Worm (Caenorhabditis elegans) whole organism, L4 larva: Measurements from ENCODE around the gene srw-77.

ENCODE experiments used
- D1046.2 ChIP-seq: fragments of 200-800 bp; sonication (Bioruptor generic); IDR thresholded peaks from 2 replicates; pipeline ENCODE4 v1.3.6; 2022; ENCODE audit warnings: missing genetic modification characterization, missing compliant biosample characterization
- F37D6.2 ChIP-seq: sonication (generic microtip); optimal IDR thresholded peaks from 2 replicates; lab custom pipeline; 2016; ENCODE audit warnings: mild to moderate bottlenecking, missing genetic modification characterization, missing compliant biosample characterization
- F49E8.2 ChIP-seq: sonication (generic microtip); optimal IDR thresholded peaks from 2 replicates; lab custom pipeline; 2016; ENCODE audit warnings: missing compliant biosample characterization, mild to moderate bottlenecking, missing genetic modification characterization, borderline replicate concordance
- Y48G9A.11 ChIP-seq: fragments of 200-800 bp; sonication (Bioruptor generic); IDR thresholded peaks from 2 replicates; pipeline ENCODE4 v1.3.6; 2022; ENCODE audit warnings: missing genetic modification reagents, missing genetic modification characterization, missing compliant biosample characterization
- Y5F2A.4 ChIP-seq: fragments of 200-800 bp; sonication (Bioruptor generic); optimal IDR thresholded peaks from 2 replicates; lab custom pipeline; 2018; ENCODE audit warnings: mild to moderate bottlenecking, missing genetic modification characterization, missing compliant biosample characterization
- ZK337.2 ChIP-seq: fragments of 200-800 bp; sonication (Bioruptor generic); IDR thresholded peaks from 2 replicates; pipeline ENCODE4 v1.3.6; 2022; ENCODE audit warnings: missing genetic modification reagents, missing genetic modification characterization, missing compliant biosample characterization
- attf-4 ChIP-seq: sonication (generic microtip); optimal IDR thresholded peaks from 3 replicates; lab custom pipeline; 2017; ENCODE audit warnings: missing biosample characterization, missing genetic modification characterization
- ceh-28 ChIP-seq: fragments of 150-350 bp; optimal IDR thresholded peaks from 2 replicates; lab custom pipeline; 2014; ENCODE audit warnings: missing biosample characterization, missing genetic modification reagents, missing genetic modification characterization
- ceh-62 ChIP-seq: sonication (generic microtip); optimal IDR thresholded peaks from 2 replicates; lab custom pipeline; 2017; ENCODE audit warnings: missing biosample characterization, missing genetic modification characterization
- ceh-82 ChIP-seq: sonication (generic microtip); optimal IDR thresholded peaks from 2 replicates; lab custom pipeline; 2017; ENCODE audit warnings: missing biosample characterization, missing genetic modification characterization
- ces-1 ChIP-seq: fragments of 150-350 bp; sonication (generic microtip); optimal IDR thresholded peaks from 4 replicates; lab custom pipeline; 2014; ENCODE audit warnings: missing biosample characterization, missing genetic modification reagents, missing genetic modification characterization
- daf-12 ChIP-seq: fragments of 150-350 bp; optimal IDR thresholded peaks from 2 replicates; lab custom pipeline; 2014; ENCODE audit warnings: missing biosample characterization, missing genetic modification reagents, missing genetic modification characterization
- daf-16 ChIP-seq, 3 experiments: sonication (generic microtip); optimal IDR thresholded peaks; 2 replicates each; lab custom pipeline; 2016 to 2017; ENCODE audit warnings: missing genetic modification characterization in 3 of 3, missing genetic modification reagents in 3 of 3, mild to moderate bottlenecking in 2 of 3, missing compliant biosample characterization in 2 of 3, missing biosample characterization in 1 of 3, moderate library complexity in 1 of 3
- daf-8 ChIP-seq: fragments of 200-800 bp; sonication (Bioruptor generic); IDR thresholded peaks from 2 replicates; pipeline ENCODE4 v1.3.6; 2022; ENCODE audit warnings: missing genetic modification characterization, missing compliant biosample characterization
- dmd-9 ChIP-seq: fragments of 200-800 bp; sonication (Bioruptor generic); IDR thresholded peaks from 2 replicates; pipeline ENCODE4 v1.3.6; 2022; ENCODE audit warnings: missing genetic modification reagents, missing genetic modification characterization, missing compliant biosample characterization
- dpl-1 ChIP-seq: fragments of 150-350 bp; optimal IDR thresholded peaks from 2 replicates; lab custom pipeline; 2014; ENCODE audit warnings: missing biosample characterization, missing genetic modification reagents, missing genetic modification characterization
- dve-1 ChIP-seq: sonication (generic microtip); optimal IDR thresholded peaks from 2 replicates; lab custom pipeline; 2017; ENCODE audit warnings: antibody characterized with exemption, mild to moderate bottlenecking, missing genetic modification characterization, missing compliant biosample characterization; ENCODE audit not compliant: insufficient read depth
- fkh-10 ChIP-seq: fragments of 150-350 bp; optimal IDR thresholded peaks from 2 replicates; lab custom pipeline; 2014; ENCODE audit warnings: missing biosample characterization, missing genetic modification reagents, missing genetic modification characterization
- gei-8 ChIP-seq: fragments of 200-800 bp; sonication (Bioruptor generic); optimal IDR thresholded peaks from 2 replicates; lab custom pipeline; 2018; ENCODE audit warnings: mild to moderate bottlenecking, missing genetic modification characterization, missing compliant biosample characterization
- lin-15B ChIP-seq: fragments of 150-350 bp; sonication (generic microtip); optimal IDR thresholded peaks from 3 replicates; lab custom pipeline; 2014; ENCODE audit warnings: missing biosample characterization, missing genetic modification characterization
- lin-29 ChIP-seq: fragments of 200-800 bp; sonication (Bioruptor generic); IDR thresholded peaks from 2 replicates; pipeline ENCODE4 v1.3.6; 2022; ENCODE audit warnings: missing genetic modification reagents, missing genetic modification characterization, missing compliant biosample characterization
- lin-38 ChIP-seq: fragments of 200-800 bp; sonication (Bioruptor generic); IDR thresholded peaks from 2 replicates; pipeline ENCODE4 v1.3.6; 2022; ENCODE audit warnings: missing genetic modification reagents, missing genetic modification characterization, missing compliant biosample characterization
- lsy-2 ChIP-seq, 2 experiments: fragments of 150-350 bp in 1 of 2; sonication (generic microtip) in 1 of 2; optimal IDR thresholded peaks; 2 replicates each; lab custom pipeline; 2014 to 2017; ENCODE audit warnings: missing biosample characterization in 2 of 2, missing genetic modification characterization in 2 of 2
- madf-9 ChIP-seq: fragments of 200-800 bp; sonication (Bioruptor generic); conservative IDR thresholded peaks from 2 replicates; pipeline ENCODE4 v1.3.6; 2022; ENCODE audit warnings: missing genetic modification reagents, missing genetic modification characterization, missing compliant biosample characterization
- mdt-29 ChIP-seq: fragments of 200-800 bp; sonication (Bioruptor generic); IDR thresholded peaks from 2 replicates; pipeline ENCODE4 v1.3.6; 2022; ENCODE audit warnings: missing genetic modification reagents, missing genetic modification characterization, missing compliant biosample characterization
- mep-1 ChIP-seq: fragments of 150-350 bp; sonication (generic microtip); optimal IDR thresholded peaks from 3 replicates; lab custom pipeline; 2014; ENCODE audit warnings: missing biosample characterization, missing genetic modification characterization
- mes-2 ChIP-seq: sonication (generic microtip); optimal IDR thresholded peaks from 2 replicates; lab custom pipeline; 2016; ENCODE audit warnings: missing genotype, mild to moderate bottlenecking, missing genetic modification characterization, missing compliant biosample characterization; ENCODE audit not compliant: poor library complexity, severe bottlenecking
- mxl-3 ChIP-seq: fragments of 200-800 bp; sonication (Bioruptor generic); optimal IDR thresholded peaks from 2 replicates; lab custom pipeline; 2018; ENCODE audit warnings: mild to moderate bottlenecking, missing genetic modification characterization, missing compliant biosample characterization
- nhr-102 ChIP-seq: sonication (generic microtip); optimal IDR thresholded peaks from 2 replicates; lab custom pipeline; 2016; ENCODE audit warnings: mild to moderate bottlenecking, missing genetic modification characterization, moderate library complexity, missing compliant biosample characterization
- nhr-11 ChIP-seq: fragments of 150-350 bp; optimal IDR thresholded peaks from 2 replicates; lab custom pipeline; 2014; ENCODE audit warnings: missing biosample characterization, missing genetic modification characterization
- nhr-111 ChIP-seq: fragments of 200-800 bp; sonication (Bioruptor generic); optimal IDR thresholded peaks from 2 replicates; lab custom pipeline; 2018; ENCODE audit warnings: mild to moderate bottlenecking, missing genetic modification characterization, missing compliant biosample characterization
- nhr-25 ChIP-seq: sonication (generic microtip); optimal IDR thresholded peaks from 2 replicates; lab custom pipeline; 2017; ENCODE audit warnings: missing genetic modification characterization, mild to moderate bottlenecking, missing compliant biosample characterization, antibody characterized with exemption, moderate library complexity, borderline replicate concordance; ENCODE audit not compliant: insufficient read depth
- nhr-41 ChIP-seq: fragments of 200-800 bp; sonication (Bioruptor generic); IDR thresholded peaks from 2 replicates; pipeline ENCODE4 v1.3.6; 2022; ENCODE audit warnings: missing genetic modification reagents, missing genetic modification characterization, missing compliant biosample characterization
- nhr-42 ChIP-seq: fragments of 200-800 bp; sonication (Bioruptor generic); IDR thresholded peaks from 2 replicates; pipeline ENCODE4 v1.3.6; 2022; ENCODE audit warnings: missing genetic modification characterization, missing compliant biosample characterization
- nhr-77 ChIP-seq: fragments of 150-350 bp; optimal IDR thresholded peaks from 2 replicates; lab custom pipeline; 2014; ENCODE audit warnings: missing biosample characterization, missing genetic modification characterization
- pha-4 ChIP-seq, 2 experiments: fragments of 150-350 bp in 1 of 2; fragments of 200-800 bp in 1 of 2; sonication (Bioruptor generic) in 1 of 2; IDR thresholded peaks in 1 of 2; optimal IDR thresholded peaks in 1 of 2; 2 replicates each; pipeline versions ENCODE4 v1.3.6 to Lab custom; 2014 to 2022; ENCODE audit warnings: missing genetic modification characterization in 2 of 2, missing genetic modification reagents in 2 of 2, missing biosample characterization in 1 of 2, missing compliant biosample characterization in 1 of 2
- pqm-1 ChIP-seq: sonication (generic microtip); optimal IDR thresholded peaks from 2 replicates; lab custom pipeline; 2017; ENCODE audit warnings: missing biosample characterization, missing genetic modification characterization
- saeg-2 ChIP-seq: fragments of 200-800 bp; sonication (Bioruptor generic); IDR thresholded peaks from 2 replicates; pipeline ENCODE4 v1.3.6; 2022; ENCODE audit warnings: missing genetic modification reagents, missing genetic modification characterization, missing compliant biosample characterization
- skn-1 ChIP-seq: fragments of 150-350 bp; optimal IDR thresholded peaks from 2 replicates; lab custom pipeline; 2014; ENCODE audit warnings: missing biosample characterization, missing genetic modification characterization
- snpc-1.2 ChIP-seq: fragments of 200-800 bp; sonication (Bioruptor generic); IDR thresholded peaks from 2 replicates; pipeline ENCODE4 v1.3.6; 2022; ENCODE audit warnings: missing genetic modification reagents, missing genetic modification characterization, missing compliant biosample characterization
- snpc-4 ChIP-seq: fragments of 150-350 bp; optimal IDR thresholded peaks from 2 replicates; lab custom pipeline; 2014; ENCODE audit warnings: missing biosample characterization, missing genetic modification characterization
- spr-1 ChIP-seq: sonication (generic microtip); optimal IDR thresholded peaks from 2 replicates; lab custom pipeline; 2016; ENCODE audit warnings: mild to moderate bottlenecking, missing genetic modification characterization, missing compliant biosample characterization
- spr-3 ChIP-seq: fragments of 200-800 bp; sonication (Bioruptor generic); optimal IDR thresholded peaks from 2 replicates; lab custom pipeline; 2018; ENCODE audit warnings: mild to moderate bottlenecking, missing genetic modification characterization, missing compliant biosample characterization
- tag-97 ChIP-seq: fragments of 200-800 bp; sonication (Bioruptor generic); IDR thresholded peaks from 2 replicates; pipeline ENCODE4 v1.3.6; 2022; ENCODE audit warnings: missing genetic modification characterization, missing compliant biosample characterization
- tra-1 ChIP-seq: fragments of 200-800 bp; sonication (Bioruptor generic); IDR thresholded peaks from 2 replicates; pipeline ENCODE4 v1.3.6; 2022; ENCODE audit warnings: missing genetic modification reagents, missing genetic modification characterization, missing compliant biosample characterization
- unc-62 ChIP-seq, 3 experiments: fragments of 150-350 bp in 1 of 3; sonication (generic microtip); optimal IDR thresholded peaks in 2 of 3; peaks in 1 of 3; 1 replicate in 1 of 3; 2 replicates in 2 of 3; lab custom pipeline; 2014 to 2017; ENCODE audit warnings: missing biosample characterization in 3 of 3, missing genetic modification characterization in 3 of 3, missing genetic modification reagents in 3 of 3, missing genotype in 1 of 3
- ztf-7 ChIP-seq: fragments of 150-350 bp; optimal IDR thresholded peaks from 2 replicates; lab custom pipeline; 2014; ENCODE audit warnings: missing biosample characterization, missing genetic modification characterization

The srw-77 gene

DNA sequence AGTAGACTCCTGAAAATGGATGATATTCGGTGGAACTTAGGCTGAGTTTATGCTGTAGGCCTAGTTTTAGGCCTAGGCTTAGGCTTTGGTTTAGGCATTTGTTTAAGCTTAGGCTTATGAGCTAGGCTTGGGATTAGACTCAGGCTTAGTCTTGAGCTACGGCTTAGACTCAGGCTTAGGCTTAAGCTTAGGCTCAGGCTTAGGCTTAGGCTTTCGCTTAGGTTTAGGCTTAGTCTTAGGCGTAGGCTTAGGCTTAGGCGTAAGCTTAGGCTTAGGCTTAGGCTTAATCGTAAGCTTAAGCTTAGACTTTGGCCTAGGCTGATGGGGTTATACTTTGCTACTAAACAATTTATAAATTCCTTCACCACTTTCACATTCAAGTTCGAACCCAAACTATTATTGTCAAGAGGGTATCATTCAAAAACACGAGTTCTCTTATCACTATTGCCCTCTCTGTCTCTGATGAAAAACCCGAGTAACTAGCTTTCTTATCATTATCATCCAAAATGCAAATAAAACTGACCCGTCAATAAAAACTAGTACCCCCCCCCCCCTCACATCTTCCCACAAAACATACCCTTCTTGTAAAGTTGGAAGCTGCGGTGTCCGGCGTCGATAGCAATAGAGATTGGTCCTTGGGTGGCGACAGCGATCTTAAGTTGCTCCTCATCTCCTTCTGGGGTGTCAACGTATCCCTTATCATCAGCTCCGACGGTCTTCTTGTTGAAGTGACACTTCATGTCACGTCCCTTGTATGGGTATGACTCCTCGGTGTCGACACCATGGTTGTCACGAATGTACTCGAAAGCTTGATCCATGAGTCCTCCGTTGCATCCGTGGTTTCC, 50.3 kb downstream of the srw-77 start (continued):
- 0 out of 2 replicates have a peak, but pooled peaks have one; percentile 38 for TF ChIP-seq dmd-9 (GFP tag; lab: Robert Waterston, UW)
- TF ChIP-seq snpc-4 (tag; lab: Kevin White, UChicago), result no peak
- no peak for TF ChIP-seq nhr-11 (tag; lab: Kevin White, UChicago)
- TF ChIP-seq lin-29 (GFP tag; lab: Robert Waterston, UW), result no peak
- no peak for TF ChIP-seq mes-2
- TF ChIP-seq dpl-1, result no peak
- peak; percentile 15 for TF ChIP-seq nhr-102
- TF ChIP-seq F49E8.2, result no peak
- TF ChIP-seq fkh-10, result no peak
- TF ChIP-seq nhr-41, result no peak
- no peak for TF ChIP-seq ceh-82
- no peak for TF ChIP-seq lin-15B (tag; lab: Kevin White, UChicago)
- TF ChIP-seq lsy-2 (tag; optimal IDR thresholded peaks at IDR 0.05; lab: Kevin White, UChicago), result no peak
- no peak for TF ChIP-seq F37D6.2 (tag; lab: Kevin White, UChicago)
- no peak for TF ChIP-seq daf-16 (GFP tag; optimal IDR thresholded peaks at IDR 0.05; lab: Kevin White, UChicago)
- peak; percentile 69 for TF ChIP-seq daf-16 (tag; optimal IDR thresholded peaks at IDR 0.05; lab: Kevin White, UChicago)
- peak; percentile 52; the same call in 1 of the 2 replicates for TF ChIP-seq tra-1 (GFP tag; lab: Robert Waterston, UW)
- no peak for TF ChIP-seq spr-1 (tag; lab: Kevin White, UChicago)
- peak; percentile 2 to 84 for TF ChIP-seq unc-62 (GFP tag; optimal IDR thresholded peaks at IDR 0.05 in 1 of 2; lab: Kevin White, UChicago)
- TF ChIP-seq unc-62 (tag; optimal IDR thresholded peaks at IDR 0.05; lab: Kevin White, UChicago), result no peak
- peak; percentile 10; the same call in 1 of the 2 replicates for TF ChIP-seq mdt-29 (GFP tag; lab: Robert Waterston, UW)
- 0 out of 2 replicates have a peak, but pooled peaks have one; percentile 22 for TF ChIP-seq lin-38 (GFP tag; lab: Robert Waterston, UW)
- no peak for TF ChIP-seq ces-1 (GFP tag; lab: Kevin White, UChicago)
- TF ChIP-seq skn-1 (tag; lab: Kevin White, UChicago), result no peak
- no peak for TF ChIP-seq snpc-1.2 (GFP tag; lab: Robert Waterston, UW)
- TF ChIP-seq attf-4 (tag; lab: Kevin White, UChicago), result no peak
- TF ChIP-seq pqm-1 (tag; lab: Kevin White, UChicago), result peak; percentile 81
- TF ChIP-seq mxl-3 (GFP tag; lab: Kevin White, UChicago), result no peak
- TF ChIP-seq D1046.2 (GFP tag; lab: Robert Waterston, UW), result no peak
- TF ChIP-seq ceh-62 (tag; lab: Kevin White, UChicago), result no peak
- no peak for TF ChIP-seq madf-9 (GFP tag; lab: Robert Waterston, UW)
- no peak for TF ChIP-seq ztf-7
- TF ChIP-seq saeg-2 (GFP tag; lab: Robert Waterston, UW), result 0 out of 2 replicates have a peak, but pooled peaks have one; percentile 22
- no peak for TF ChIP-seq daf-12 (tag; lab: Kevin White, UChicago)
- TF ChIP-seq daf-8 (GFP tag; lab: Robert Waterston, UW), result no peak
- no peak for TF ChIP-seq spr-3
- TF ChIP-seq pha-4 (GFP tag; IDR thresholded peaks at IDR 0.05; lab: Robert Waterston, UW), result peak; percentile 64; the same call in 1 of the 2 replicates
- no peak for TF ChIP-seq pha-4 (tag; optimal IDR thresholded peaks at IDR 0.05; lab: Kevin White, UChicago)
- peak; percentile 41 for TF ChIP-seq dve-1 (tag; lab: Kevin White, UChicago)
- no peak for TF ChIP-seq ceh-28 (tag; lab: Kevin White, UChicago)
- no peak for TF ChIP-seq nhr-42 (GFP tag; lab: Robert Waterston, UW)
- no peak for TF ChIP-seq ZK337.2 (GFP tag; lab: Robert Waterston, UW)
- TF ChIP-seq nhr-111 (GFP tag; lab: Kevin White, UChicago), result no peak
- TF ChIP-seq Y48G9A.11 (GFP tag; lab: Robert Waterston, UW), result no peak
- TF ChIP-seq Y5F2A.4 (GFP tag; lab: Kevin White, UChicago), result no peak
- no peak for TF ChIP-seq nhr-25
- no peak for TF ChIP-seq mep-1
- no peak for TF ChIP-seq tag-97 (GFP tag; lab: Robert Waterston, UW)
- TF ChIP-seq nhr-77, result peak; percentile 37
- no peak for TF ChIP-seq gei-8 (GFP tag; lab: Kevin White, UChicago)
